Worm (Caenorhabditis elegans) whole organism, L1 larva: ENCODE data around the gene T07D4.5.

Source experiments
- C16A3.4 ChIP-seq: fragments of 150-350 bp; optimal IDR thresholded peaks from 2 replicates; lab custom pipeline; 2014; ENCODE audit warnings: missing biosample characterization, missing genetic modification characterization
- C34B4.2 ChIP-seq: sonication (generic microtip); optimal IDR thresholded peaks from 2 replicates; lab custom pipeline; 2017; ENCODE audit warnings: mild to moderate bottlenecking, missing genetic modification characterization, missing compliant biosample characterization
- alr-1 ChIP-seq: fragments of 200-800 bp; sonication (Bioruptor generic); optimal IDR thresholded peaks from 2 replicates; lab custom pipeline; 2018; ENCODE audit warnings: borderline replicate concordance, mild to moderate bottlenecking, missing genetic modification characterization, missing compliant biosample characterization
- aly-2 ChIP-seq: fragments of 150-350 bp; optimal IDR thresholded peaks from 2 replicates; lab custom pipeline; 2014; ENCODE audit warnings: missing biosample characterization, missing genetic modification characterization
- ama-1 ChIP-seq: fragments of 150-350 bp; optimal IDR thresholded peaks from 2 replicates; lab custom pipeline; 2014
- blmp-1 ChIP-seq: fragments of 150-350 bp; optimal IDR thresholded peaks from 2 replicates; lab custom pipeline; 2014; ENCODE audit warnings: missing biosample characterization, missing genetic modification characterization
- ceh-63 ChIP-seq: fragments of 200-800 bp; sonication (Bioruptor generic); optimal IDR thresholded peaks from 2 replicates; lab custom pipeline; 2018; ENCODE audit warnings: mild to moderate bottlenecking, missing genetic modification characterization, missing compliant biosample characterization
- ceh-8 ChIP-seq: fragments of 200-800 bp; sonication (Bioruptor generic); optimal IDR thresholded peaks from 2 replicates; lab custom pipeline; 2018; ENCODE audit warnings: mild to moderate bottlenecking, missing genetic modification characterization, moderate library complexity, missing compliant biosample characterization
- ceh-82 ChIP-seq, 3 experiments: fragments of 150-350 bp in 1 of 3; sonication (generic microtip) in 2 of 3; optimal IDR thresholded peaks; 2 replicates each; lab custom pipeline; 2014 to 2017; ENCODE audit warnings: missing biosample characterization in 3 of 3, missing genetic modification characterization in 3 of 3
- ceh-88 ChIP-seq: fragments of 200-800 bp; sonication (Bioruptor generic); IDR thresholded peaks from 2 replicates; pipeline ENCODE4 v1.3.6; 2022; ENCODE audit warnings: missing genetic modification characterization, missing compliant biosample characterization
- ces-1 ChIP-seq: fragments of 150-350 bp; optimal IDR thresholded peaks from 2 replicates; lab custom pipeline; 2014; ENCODE audit warnings: missing biosample characterization, missing genetic modification reagents, missing genetic modification characterization
- dsc-1 ChIP-seq: sonication (generic microtip); optimal IDR thresholded peaks from 2 replicates; lab custom pipeline; 2016; ENCODE audit warnings: mild to moderate bottlenecking, missing genetic modification characterization, missing compliant biosample characterization
- egl-13 ChIP-seq: sonication (generic microtip); optimal IDR thresholded peaks from 2 replicates; lab custom pipeline; 2016; ENCODE audit warnings: missing genotype, missing genetic modification reagents, missing genetic modification characterization, missing compliant biosample characterization
- egl-27 ChIP-seq, 2 experiments: fragments of 150-350 bp in 1 of 2; sonication (generic microtip); optimal IDR thresholded peaks; 3 replicates each; lab custom pipeline; 2017 to 2018; ENCODE audit warnings: missing biosample characterization in 2 of 2, missing genetic modification characterization in 2 of 2, missing genetic modification reagents in 2 of 2
- elt-3 ChIP-seq, 6 experiments: fragments of 150-350 bp in 1 of 6; sonication (generic microtip); optimal IDR thresholded peaks; 2 replicates each; lab custom pipeline; 2017 to 2018; ENCODE audit warnings: missing biosample characterization in 6 of 6, missing genetic modification characterization in 6 of 6, inconsistent platforms in 1 of 6
- fkh-4 ChIP-seq: sonication (generic microtip); optimal IDR thresholded peaks from 2 replicates; lab custom pipeline; 2016; ENCODE audit warnings: missing compliant biosample characterization, missing genetic modification characterization, borderline replicate concordance
- fkh-8 ChIP-seq: sonication (generic microtip); optimal IDR thresholded peaks from 2 replicates; lab custom pipeline; 2016; ENCODE audit warnings: mild to moderate bottlenecking, missing genetic modification characterization, missing compliant biosample characterization
- fos-1 ChIP-seq: fragments of 150-350 bp; optimal IDR thresholded peaks from 2 replicates; lab custom pipeline; 2014; ENCODE audit warnings: missing biosample characterization, missing genetic modification characterization
- hpl-2 ChIP-seq: fragments of 150-350 bp; optimal IDR thresholded peaks from 2 replicates; lab custom pipeline; 2014; ENCODE audit warnings: missing biosample characterization, missing genetic modification reagents, missing genetic modification characterization
- isw-1 ChIP-seq: fragments of 200-800 bp; sonication (Bioruptor generic); IDR thresholded peaks from 2 replicates; pipeline ENCODE4 v1.3.6; 2022; ENCODE audit warnings: missing genetic modification characterization, missing compliant biosample characterization
- jun-1 ChIP-seq: fragments of 150-350 bp; optimal IDR thresholded peaks from 2 replicates; lab custom pipeline; 2014; ENCODE audit warnings: missing biosample characterization, missing genetic modification reagents, missing genetic modification characterization
- lin-13 ChIP-seq: fragments of 150-350 bp; optimal IDR thresholded peaks from 2 replicates; lab custom pipeline; 2014; ENCODE audit warnings: missing biosample characterization, missing genetic modification reagents, missing genetic modification characterization
- lin-15B ChIP-seq: fragments of 150-350 bp; sonication (generic microtip); optimal IDR thresholded peaks from 3 replicates; lab custom pipeline; 2014; ENCODE audit warnings: missing biosample characterization, missing genetic modification characterization
- lin-39 ChIP-seq: fragments of 150-350 bp; optimal IDR thresholded peaks from 2 replicates; lab custom pipeline; 2014; ENCODE audit warnings: missing biosample characterization, missing genetic modification reagents, missing genetic modification characterization
- lir-3 ChIP-seq: sonication (generic microtip); optimal IDR thresholded peaks from 2 replicates; lab custom pipeline; 2016; ENCODE audit warnings: mild to moderate bottlenecking, missing genetic modification characterization, moderate library complexity, missing compliant biosample characterization; ENCODE audit not compliant: poor library complexity
- lsy-2 ChIP-seq, 2 experiments: fragments of 150-350 bp; optimal IDR thresholded peaks; 2 replicates each; lab custom pipeline; 2014; ENCODE audit warnings: missing biosample characterization in 2 of 2, missing genetic modification characterization in 2 of 2
- mdl-1 ChIP-seq, 2 experiments: fragments of 150-350 bp; optimal IDR thresholded peaks; 2 replicates each; lab custom pipeline; 2014 to 2017; ENCODE audit warnings: missing biosample characterization in 2 of 2, missing genetic modification characterization in 2 of 2, inconsistent platforms in 1 of 2
- mef-2 ChIP-seq: fragments of 150-350 bp; optimal IDR thresholded peaks from 2 replicates; lab custom pipeline; 2014; ENCODE audit warnings: missing biosample characterization, missing genetic modification characterization
- mep-1 ChIP-seq: fragments of 150-350 bp; optimal IDR thresholded peaks from 2 replicates; lab custom pipeline; 2014; ENCODE audit warnings: missing biosample characterization, missing genetic modification characterization
- nhr-11 ChIP-seq: fragments of 150-350 bp; optimal IDR thresholded peaks from 2 replicates; lab custom pipeline; 2014; ENCODE audit warnings: missing biosample characterization, missing genetic modification characterization
- nhr-20 ChIP-seq: sonication (generic microtip); optimal IDR thresholded peaks from 2 replicates; lab custom pipeline; 2016; ENCODE audit warnings: mild to moderate bottlenecking, missing genetic modification characterization, missing compliant biosample characterization
- nhr-237 ChIP-seq: fragments of 150-350 bp; optimal IDR thresholded peaks from 2 replicates; lab custom pipeline; 2014; ENCODE audit warnings: missing biosample characterization, missing genetic modification characterization
- nhr-76 ChIP-seq: sonication (generic microtip); optimal IDR thresholded peaks from 2 replicates; lab custom pipeline; 2017; ENCODE audit warnings: missing biosample characterization, missing genetic modification characterization
- nhr-77 ChIP-seq: fragments of 150-350 bp; optimal IDR thresholded peaks from 2 replicates; lab custom pipeline; 2014; ENCODE audit warnings: missing biosample characterization, missing genetic modification characterization
- nhr-84 ChIP-seq: sonication (generic microtip); optimal IDR thresholded peaks from 2 replicates; lab custom pipeline; 2017; ENCODE audit warnings: missing biosample characterization, missing genetic modification characterization
- pag-3 ChIP-seq: sonication (generic microtip); optimal IDR thresholded peaks from 2 replicates; lab custom pipeline; 2017; ENCODE audit warnings: missing genetic modification characterization, mild to moderate bottlenecking, missing compliant biosample characterization, antibody characterized with exemption, borderline replicate concordance; ENCODE audit not compliant: insufficient read depth
- pax-3 ChIP-seq: fragments of 200-800 bp; sonication (Bioruptor generic); optimal IDR thresholded peaks from 2 replicates; lab custom pipeline; 2018; ENCODE audit warnings: mild to moderate bottlenecking, missing genetic modification characterization, moderate library complexity, missing compliant biosample characterization
- pqm-1 ChIP-seq: sonication (generic microtip); optimal IDR thresholded peaks from 3 replicates; lab custom pipeline; 2017; ENCODE audit warnings: missing biosample characterization, missing genetic modification characterization
- rnt-1 ChIP-seq: sonication (generic microtip); optimal IDR thresholded peaks from 2 replicates; lab custom pipeline; 2016; ENCODE audit warnings: mild to moderate bottlenecking, missing genetic modification characterization, moderate library complexity, missing compliant biosample characterization
- skn-1 ChIP-seq: fragments of 150-350 bp; optimal IDR thresholded peaks from 2 replicates; lab custom pipeline; 2014; ENCODE audit warnings: missing biosample characterization, missing genetic modification characterization
- snpc-4 ChIP-seq: fragments of 150-350 bp; optimal IDR thresholded peaks from 2 replicates; lab custom pipeline; 2014; ENCODE audit warnings: missing biosample characterization, missing genetic modification characterization
- snu-23 ChIP-seq: sonication (generic microtip); optimal IDR thresholded peaks from 2 replicates; lab custom pipeline; 2016; ENCODE audit warnings: missing genetic modification characterization, missing compliant biosample characterization
- sox-4 ChIP-seq: sonication (generic microtip); optimal IDR thresholded peaks from 2 replicates; lab custom pipeline; 2016; ENCODE audit warnings: missing genetic modification characterization, missing compliant biosample characterization
- sup-37 ChIP-seq: fragments of 200-800 bp; sonication (Bioruptor generic); optimal IDR thresholded peaks from 2 replicates; lab custom pipeline; 2018; ENCODE audit warnings: mild to moderate bottlenecking, missing genetic modification characterization, missing compliant biosample characterization
- tbx-2 ChIP-seq: sonication (generic microtip); optimal IDR thresholded peaks from 2 replicates; lab custom pipeline; 2016; ENCODE audit warnings: missing genetic modification characterization, missing compliant biosample characterization
- tlp-1 ChIP-seq: fragments of 150-350 bp; optimal IDR thresholded peaks from 2 replicates; lab custom pipeline; 2014; ENCODE audit warnings: missing biosample characterization, missing genetic modification characterization
- unc-130 ChIP-seq: fragments of 150-350 bp; optimal IDR thresholded peaks from 2 replicates; lab custom pipeline; 2017; ENCODE audit warnings: missing biosample characterization, missing genetic modification characterization, inconsistent platforms
- unc-86 ChIP-seq: sonication (generic microtip); optimal IDR thresholded peaks from 2 replicates; lab custom pipeline; 2016; ENCODE audit warnings: missing genetic modification characterization, missing compliant biosample characterization
- unc-98 ChIP-seq: fragments of 200-800 bp; sonication (Bioruptor generic); IDR thresholded peaks from 2 replicates; pipeline ENCODE4 v1.3.6; 2022; ENCODE audit warnings: missing genetic modification characterization, missing compliant biosample characterization
- vab-15 ChIP-seq: sonication (generic microtip); optimal IDR thresholded peaks from 2 replicates; lab custom pipeline; 2017; ENCODE audit warnings: missing genotype, mild to moderate bottlenecking, missing genetic modification characterization, missing compliant biosample characterization
- xbp-1 ChIP-seq: sonication (generic microtip); optimal IDR thresholded peaks from 2 replicates; lab custom pipeline; 2016; ENCODE audit warnings: missing genetic modification characterization, missing compliant biosample characterization
- zip-4 ChIP-seq: fragments of 200-800 bp; sonication (Bioruptor generic); optimal IDR thresholded peaks from 2 replicates; lab custom pipeline; 2018; ENCODE audit warnings: mild to moderate bottlenecking, missing genetic modification characterization, moderate library complexity, missing compliant biosample characterization
- ztf-4 ChIP-seq: fragments of 150-350 bp; optimal IDR thresholded peaks from 2 replicates; lab custom pipeline; 2014; ENCODE audit warnings: missing biosample characterization, missing genetic modification characterization

T07D4.5 gene

ce11 chrII:8884262-8884949 lies at the start of gene T07D4.5, which contains the start of gene ddx-19:
TSS of gene T07D4.5 (minus strand) at chrII:8884332.
TSS of gene ddx-19 (plus strand) at chrII:8884899.
- TF ChIP-seq lir-3 (no peak), zip-4 (no peak), C16A3.4 (tag; lab: Kevin White, UChicago) (peak; percentile 63), mef-2 (tag; lab: Kevin White, UChicago) (no peak), isw-1 (GFP tag; lab: Robert Waterston, UW) (no peak), aly-2 (tag; lab: Kevin White, UChicago) (no peak), dsc-1 (tag; lab: Kevin White, UChicago) (no peak), ces-1 (GFP tag; lab: Kevin White, UChicago) (no peak), tlp-1 (tag; lab: Kevin White, UChicago) (no peak), egl-27 (tag; optimal IDR thresholded peaks at IDR 0.05; lab: Kevin White, UChicago) (no peak), snu-23 (GFP tag; lab: Kevin White, UChicago) (peak; percentile 65), hpl-2 (GFP tag; lab: Kevin White, UChicago) (no peak), lsy-2 (tag; optimal IDR thresholded peaks at IDR 0.05; lab: Kevin White, UChicago) (peak; percentile 97 to 99), ztf-4 (tag; lab: Kevin White, UChicago) (no peak), rnt-1 (tag; lab: Kevin White, UChicago) (peak; percentile 7), nhr-20 (tag; lab: Kevin White, UChicago) (peak; percentile 55), nhr-237 (tag; lab: Kevin White, UChicago) (no peak), skn-1 (tag; lab: Kevin White, UChicago) (peak; percentile 9), pag-3 (no peak), fkh-4 (no peak), mdl-1 (tag; optimal IDR thresholded peaks at IDR 0.05; lab: Kevin White, UChicago) (no peak), lin-15B (tag; lab: Kevin White, UChicago) (no peak), tbx-2 (tag; lab: Kevin White, UChicago) (peak; percentile 22), ceh-88 (no peak), elt-3 (tag; optimal IDR thresholded peaks at IDR 0.05; lab: Kevin White, UChicago) (no peak), unc-130 (tag; lab: Kevin White, UChicago) (peak; percentile 83), unc-86 (tag; lab: Kevin White, UChicago) (no peak), C34B4.2 (tag; lab: Kevin White, UChicago) (no peak), blmp-1 (tag; lab: Kevin White, UChicago) (no peak), nhr-77 (tag; lab: Kevin White, UChicago) (no peak), pqm-1 (tag; lab: Kevin White, UChicago) (no peak), pax-3 (tag; lab: Kevin White, UChicago) (no peak), lin-13 (GFP tag; lab: Kevin White, UChicago) (no peak), fos-1 (tag; lab: Kevin White, UChicago) (peak; percentile 17), jun-1 (no peak), sup-37 (GFP tag; lab: Kevin White, UChicago) (no peak), ceh-82 (tag; optimal IDR thresholded peaks at IDR 0.05; lab: Kevin White, UChicago) (peak in 1 of 3 experiments; percentile 15), mep-1 (tag; lab: Kevin White, UChicago) (no peak), unc-98 (GFP tag; lab: Robert Waterston, UW) (no peak), nhr-84 (no peak), sox-4 (no peak), fkh-8 (no peak), nhr-11 (tag; lab: Kevin White, UChicago) (no peak), xbp-1 (tag; lab: Kevin White, UChicago) (peak; percentile 38), nhr-76 (tag; lab: Kevin White, UChicago) (no peak), lin-39 (no peak), ama-1 (lab: Kevin White, UChicago) (no peak), ceh-8 (GFP tag; lab: Kevin White, UChicago) (no peak), snpc-4 (no peak), ceh-63 (GFP tag; lab: Kevin White, UChicago) (no peak), alr-1 (tag; lab: Kevin White, UChicago) (no peak), vab-15 (tag; lab: Kevin White, UChicago) (peak; percentile 27), egl-13 (tag; lab: Kevin White, UChicago) (no peak)
